Fruit fly (Drosophila melanogaster): Measurements from ENCODE around the gene FipoQ.

- TF ChIP-seq CG11902 (GFP tag; optimal IDR thresholded peaks at IDR 0.05) (no peak), CG1621 (tag; optimal IDR thresholded peaks at IDR 0.05) (no peak)
Measured at dm6 chr3R:29494482-29494881, at the start of gene FipoQ.

Data from whole organism, prepupa.